Worm (Caenorhabditis elegans): ENCODE measurements around the gene tofu-2.

DNA sequence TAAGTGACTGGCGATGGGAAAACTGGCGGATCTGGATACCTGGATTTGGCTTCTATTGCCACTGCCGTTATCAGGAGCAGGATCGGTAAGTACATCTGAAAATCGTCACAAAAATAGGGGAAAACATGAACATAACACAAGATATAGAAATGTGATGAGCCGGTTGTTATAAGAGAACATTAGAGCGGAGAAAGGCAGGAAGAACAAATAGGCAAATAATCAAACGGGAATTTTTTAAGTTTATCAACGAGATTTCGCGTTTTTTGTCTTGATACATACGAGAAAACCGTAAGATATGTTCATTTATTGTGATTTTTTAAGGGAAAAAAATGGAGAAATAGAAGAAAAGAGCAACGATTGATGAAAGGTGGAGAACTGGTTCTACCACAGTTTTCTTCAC, 14.2 kb upstream of the tofu-2 start, which contains the start of gene Y57E12AR.1:
- TF ChIP-seq nhr-76 (tag; optimal IDR thresholded peaks at IDR 0.05), result no peak
- no peak for TF ChIP-seq lin-13 (tag; optimal IDR thresholded peaks at IDR 0.05)
- TF ChIP-seq ztf-11 (tag; optimal IDR thresholded peaks at IDR 0.05), result no peak
- TF ChIP-seq elt-1 (tag; optimal IDR thresholded peaks at IDR 0.05; ENCODE audit: borderline replicate concordance, insufficient read depth), result no peak

Data from whole organism, mixed stage, embryonic.